Worm (Caenorhabditis elegans) whole organism, L4/young adult: ENCODE measurements around the gene T22B2.2.

Experiments
- W03F9.2 ChIP-seq: fragments of 150-350 bp; optimal IDR thresholded peaks from 2 replicates; lab custom pipeline; 2014; ENCODE audit warnings: missing biosample characterization, missing genetic modification characterization
- him-1 ChIP-seq: sonication (generic microtip); optimal IDR thresholded peaks from 2 replicates; lab custom pipeline; 2016; ENCODE audit warnings: missing genotype, missing genetic modification reagents, missing genetic modification characterization, missing compliant biosample characterization

ce11 chrX:3970786-3971185 is 50.6 kb downstream of the T22B2.2 start:
- TF ChIP-seq him-1 (tag; lab: Kevin White, UChicago) (no peak), W03F9.2 (tag; lab: Kevin White, UChicago) (no peak)
